Worm (Caenorhabditis elegans) whole organism, young adult: ENCODE results near the gene M01H9.4.

ENCODE experiments used
- B0019.2 ChIP-seq: fragments of 200-800 bp; sonication (Bioruptor generic); conservative IDR thresholded peaks from 2 replicates; pipeline ENCODE4 v1.3.6; 2022; ENCODE audit warnings: missing genetic modification reagents, missing genetic modification characterization, missing compliant biosample characterization
- B0035.1 ChIP-seq: sonication (generic microtip); optimal IDR thresholded peaks from 2 replicates; lab custom pipeline; 2016; ENCODE audit warnings: missing genetic modification characterization, mild to moderate bottlenecking, missing compliant biosample characterization, missing genotype, missing genetic modification reagents
- C06A6.2 ChIP-seq: fragments of 200-800 bp; sonication (Bioruptor generic); conservative IDR thresholded peaks from 2 replicates; pipeline ENCODE4 v1.3.6; 2022; ENCODE audit warnings: missing genetic modification characterization, missing compliant biosample characterization
- F10E7.11 ChIP-seq: sonication (generic microtip); optimal IDR thresholded peaks from 2 replicates; lab custom pipeline; 2017; ENCODE audit warnings: mild to moderate bottlenecking, missing genetic modification characterization, moderate library complexity, missing compliant biosample characterization
- F23B12.7 ChIP-seq: sonication (generic microtip); optimal IDR thresholded peaks from 2 replicates; lab custom pipeline; 2017; ENCODE audit warnings: missing genetic modification characterization, mild to moderate bottlenecking, missing compliant biosample characterization, antibody characterized with exemption, moderate library complexity; ENCODE audit not compliant: insufficient read depth
- F37B4.10 ChIP-seq: fragments of 200-800 bp; sonication (Bioruptor generic); IDR thresholded peaks from 2 replicates; pipeline ENCODE4 v1.3.6; 2022; ENCODE audit warnings: missing genetic modification characterization, missing compliant biosample characterization
- F39B2.1 ChIP-seq: fragments of 200-800 bp; sonication (Bioruptor generic); IDR thresholded peaks from 2 replicates; pipeline ENCODE4 v1.3.6; 2022; ENCODE audit warnings: missing genetic modification reagents, missing genetic modification characterization, missing compliant biosample characterization
- F52B5.7 ChIP-seq: sonication (generic microtip); optimal IDR thresholded peaks from 2 replicates; lab custom pipeline; 2016; ENCODE audit warnings: mild to moderate bottlenecking, missing genetic modification characterization, missing compliant biosample characterization
- Y67H2A.10 ChIP-seq: fragments of 200-800 bp; sonication (Bioruptor generic); conservative IDR thresholded peaks from 2 replicates; pipeline ENCODE4 v1.3.6; 2022; ENCODE audit warnings: missing genetic modification reagents, missing genetic modification characterization, missing compliant biosample characterization
- Y79H2A.3 ChIP-seq: fragments of 200-800 bp; sonication (Bioruptor generic); conservative IDR thresholded peaks from 2 replicates; pipeline ENCODE4 v1.3.6; 2022; ENCODE audit warnings: missing genetic modification reagents, missing genetic modification characterization, missing compliant biosample characterization
- Y95B8A.8 ChIP-seq: fragments of 200-800 bp; sonication (Bioruptor generic); IDR thresholded peaks from 2 replicates; pipeline ENCODE4 v1.3.6; 2022; ENCODE audit warnings: missing genetic modification reagents, missing genetic modification characterization, missing compliant biosample characterization
- akir-1 ChIP-seq: fragments of 200-800 bp; sonication (Bioruptor generic); optimal IDR thresholded peaks from 2 replicates; lab custom pipeline; 2018; ENCODE audit warnings: mild to moderate bottlenecking, missing genetic modification characterization, moderate library complexity, missing compliant biosample characterization
- aptf-3 ChIP-seq: fragments of 200-800 bp; sonication (Bioruptor generic); IDR thresholded peaks from 2 replicates; pipeline ENCODE4 v1.3.6; 2022; ENCODE audit warnings: missing genetic modification characterization, missing compliant biosample characterization
- attf-3 ChIP-seq: fragments of 200-800 bp; sonication (Bioruptor generic); conservative IDR thresholded peaks from 2 replicates; pipeline ENCODE4 v1.3.6; 2022; ENCODE audit warnings: missing genetic modification reagents, missing genetic modification characterization, missing compliant biosample characterization
- attf-5 ChIP-seq: fragments of 200-800 bp; sonication (Bioruptor generic); optimal IDR thresholded peaks from 2 replicates; lab custom pipeline; 2018; ENCODE audit warnings: mild to moderate bottlenecking, missing genetic modification characterization, missing compliant biosample characterization
- attf-6 ChIP-seq: fragments of 200-800 bp; sonication (Bioruptor generic); IDR thresholded peaks from 2 replicates; pipeline ENCODE4 v1.3.6; 2022; ENCODE audit warnings: missing genetic modification reagents, missing genetic modification characterization, missing compliant biosample characterization
- bed-2 ChIP-seq: fragments of 200-800 bp; sonication (Bioruptor generic); IDR thresholded peaks from 2 replicates; pipeline ENCODE4 v1.3.6; 2022; ENCODE audit warnings: missing genetic modification reagents, missing genetic modification characterization, missing compliant biosample characterization
- ceh-58 ChIP-seq: fragments of 200-800 bp; sonication (Bioruptor generic); IDR thresholded peaks from 2 replicates; pipeline ENCODE4 v1.3.6; 2022; ENCODE audit warnings: missing genetic modification characterization, missing compliant biosample characterization
- dox-1 ChIP-seq: fragments of 200-800 bp; sonication (Bioruptor generic); IDR thresholded peaks from 2 replicates; pipeline ENCODE4 v1.3.6; 2022; ENCODE audit warnings: missing genetic modification reagents, missing genetic modification characterization, missing compliant biosample characterization
- egl-18 ChIP-seq: fragments of 200-800 bp; sonication (Bioruptor generic); IDR thresholded peaks from 2 replicates; pipeline ENCODE4 v1.3.6; 2022; ENCODE audit warnings: missing genetic modification reagents, missing genetic modification characterization, missing compliant biosample characterization
- egrh-3 ChIP-seq: fragments of 200-800 bp; sonication (Bioruptor generic); IDR thresholded peaks from 2 replicates; pipeline ENCODE4 v1.3.6; 2022; ENCODE audit warnings: missing genetic modification reagents, missing genetic modification characterization, missing compliant biosample characterization
- ekl-4 ChIP-seq: fragments of 200-800 bp; sonication (Bioruptor generic); IDR thresholded peaks from 2 replicates; pipeline ENCODE4 v1.3.6; 2022; ENCODE audit warnings: missing genetic modification reagents, missing genetic modification characterization, missing compliant biosample characterization
- hmg-1.2 ChIP-seq: fragments of 200-800 bp; sonication (Bioruptor generic); IDR thresholded peaks from 2 replicates; pipeline ENCODE4 v1.3.6; 2022; ENCODE audit warnings: missing genetic modification reagents, missing genetic modification characterization, missing compliant biosample characterization
- lag-1 ChIP-seq: fragments of 200-800 bp; sonication (Bioruptor generic); IDR thresholded peaks from 2 replicates; pipeline ENCODE4 v1.3.6; 2022; ENCODE audit warnings: missing genetic modification reagents, missing genetic modification characterization, missing compliant biosample characterization
- lin-40 ChIP-seq: sonication (generic microtip); optimal IDR thresholded peaks from 2 replicates; lab custom pipeline; 2016; ENCODE audit warnings: missing genetic modification characterization, mild to moderate bottlenecking, missing compliant biosample characterization, missing genotype, missing genetic modification reagents
- lsl-1 ChIP-seq: fragments of 200-800 bp; sonication (Bioruptor generic); optimal IDR thresholded peaks from 2 replicates; lab custom pipeline; 2018; ENCODE audit warnings: mild to moderate bottlenecking, missing genetic modification characterization, moderate library complexity, missing compliant biosample characterization
- madf-6 ChIP-seq: fragments of 200-800 bp; sonication (Bioruptor generic); IDR thresholded peaks from 2 replicates; pipeline ENCODE4 v1.3.6; 2022; ENCODE audit warnings: missing genetic modification reagents, missing genetic modification characterization, missing compliant biosample characterization
- nfya-1 ChIP-seq: sonication (generic microtip); optimal IDR thresholded peaks from 2 replicates; lab custom pipeline; 2017; ENCODE audit warnings: antibody characterized with exemption, missing compliant biosample characterization, missing genetic modification characterization, borderline replicate concordance; ENCODE audit not compliant: insufficient read depth
- nfya-2 ChIP-seq: fragments of 200-800 bp; sonication (Bioruptor generic); IDR thresholded peaks from 2 replicates; pipeline ENCODE4 v1.3.6; 2022; ENCODE audit warnings: missing genetic modification reagents, missing genetic modification characterization, missing compliant biosample characterization
- nfyb-1 ChIP-seq: fragments of 200-800 bp; sonication (Bioruptor generic); IDR thresholded peaks from 2 replicates; pipeline ENCODE4 v1.3.6; 2022; ENCODE audit warnings: missing genetic modification reagents, missing genetic modification characterization, missing compliant biosample characterization
- nhr-80 ChIP-seq: sonication (generic microtip); optimal IDR thresholded peaks from 2 replicates; lab custom pipeline; 2016; ENCODE audit warnings: missing genetic modification characterization, missing compliant biosample characterization
- nhr-90 ChIP-seq: sonication (generic microtip); optimal IDR thresholded peaks from 2 replicates; lab custom pipeline; 2016; ENCODE audit warnings: missing genotype, mild to moderate bottlenecking, missing genetic modification characterization, missing compliant biosample characterization
- pbrm-1 ChIP-seq: fragments of 200-800 bp; sonication (Bioruptor generic); IDR thresholded peaks from 2 replicates; pipeline ENCODE4 v1.3.6; 2022; ENCODE audit warnings: missing genetic modification reagents, missing genetic modification characterization, missing compliant biosample characterization
- snpc-1.3 ChIP-seq: sonication (generic microtip); optimal IDR thresholded peaks from 2 replicates; lab custom pipeline; 2017; ENCODE audit warnings: missing genetic modification characterization, mild to moderate bottlenecking, missing compliant biosample characterization, antibody characterized with exemption, moderate library complexity, missing genotype, missing genetic modification reagents; ENCODE audit not compliant: insufficient read depth
- snpc-4 ChIP-seq, 5 experiments: fragments of 150-350 bp in 1 of 5; sonication (generic microtip) in 4 of 5; optimal IDR thresholded peaks; 2 replicates each; lab custom pipeline; 2014 to 2018; ENCODE audit warnings: missing genetic modification characterization in 5 of 5, missing biosample characterization in 3 of 5, antibody characterized with exemption in 2 of 5, mild to moderate bottlenecking in 2 of 5, missing compliant biosample characterization in 2 of 5, missing genotype in 2 of 5, moderate library complexity in 2 of 5, missing genetic modification reagents in 1 of 5
- tbp1 ChIP-seq: fragments of 200-800 bp; sonication (Bioruptor generic); optimal IDR thresholded peaks from 2 replicates; lab custom pipeline; 2018; ENCODE audit warnings: mild to moderate bottlenecking, missing genetic modification characterization, missing compliant biosample characterization
- tlf-1 ChIP-seq: fragments of 200-800 bp; sonication (Bioruptor generic); optimal IDR thresholded peaks from 2 replicates; lab custom pipeline; 2018; ENCODE audit warnings: mild to moderate bottlenecking, missing genetic modification characterization, missing compliant biosample characterization
- ztf-18 ChIP-seq: sonication (generic microtip); optimal IDR thresholded peaks from 2 replicates; lab custom pipeline; 2016; ENCODE audit warnings: missing genotype, mild to moderate bottlenecking, missing genetic modification characterization, missing compliant biosample characterization
- ztf-28 ChIP-seq: fragments of 200-800 bp; sonication (Bioruptor generic); IDR thresholded peaks from 2 replicates; pipeline ENCODE4 v1.3.6; 2022; ENCODE audit warnings: missing genetic modification reagents, missing genetic modification characterization, missing compliant biosample characterization

Gene M01H9.4

DNA sequence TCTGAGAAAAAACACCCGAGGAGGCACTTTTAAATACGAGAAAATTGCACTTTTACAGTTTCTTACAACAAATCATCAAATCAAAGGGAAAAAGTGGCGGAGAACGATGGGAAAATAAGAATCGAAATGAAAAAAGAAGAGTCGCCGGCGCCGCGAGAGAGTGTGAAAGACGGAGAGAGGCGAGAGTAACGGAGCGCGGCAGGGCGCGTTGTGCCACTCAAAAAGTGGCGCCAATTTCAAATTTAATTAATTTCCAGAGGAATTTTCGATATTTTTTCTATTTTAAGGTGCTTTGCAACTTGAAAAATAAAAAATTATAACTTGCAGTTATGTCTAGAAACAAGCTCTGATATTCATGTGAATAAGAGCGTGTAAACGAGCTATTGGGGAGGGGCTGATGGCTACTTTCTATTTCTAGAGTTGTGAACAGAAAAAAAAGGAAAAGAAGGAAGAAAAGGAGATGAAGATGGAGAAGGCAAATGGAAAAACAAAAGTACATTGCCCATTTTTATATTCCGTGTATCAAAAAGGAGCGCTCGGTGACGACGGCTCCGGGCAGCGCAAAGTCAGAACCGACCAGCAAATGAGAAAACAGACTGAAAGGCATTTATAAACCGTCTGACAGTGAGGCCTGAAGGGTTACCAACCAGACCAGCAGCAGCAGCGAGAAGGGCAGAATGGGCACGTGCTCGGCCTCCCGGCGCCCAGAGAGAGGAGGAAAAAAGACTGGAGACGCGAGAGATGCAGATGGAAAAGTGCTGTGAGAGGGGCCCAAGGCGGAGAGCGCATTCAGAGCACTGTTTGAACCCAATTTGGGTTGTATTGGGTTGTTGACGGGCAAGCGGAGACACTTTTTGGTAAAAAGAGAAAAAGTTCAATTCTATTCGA is 11.6 kb downstream of the M01H9.4 start (continued):
- TF ChIP-seq nhr-80 (tag; lab: Kevin White, UChicago) (peak; percentile 57), ceh-58 (GFP tag; lab: Robert Waterston, UW) (0 out of 2 replicates have a peak, but pooled peaks have one; percentile 5), ztf-18 (tag; lab: Kevin White, UChicago) (no peak), hmg-1.2 (GFP tag; lab: Robert Waterston, UW) (peak; percentile 81), nfyb-1 (GFP tag; lab: Robert Waterston, UW) (peak; percentile 63), F10E7.11 (no peak), lsl-1 (GFP tag; lab: Kevin White, UChicago) (peak; percentile 33), C06A6.2 (GFP tag; lab: Robert Waterston, UW) (no peak), nhr-90 (tag; lab: Kevin White, UChicago) (no peak), attf-5 (GFP tag; lab: Kevin White, UChicago) (peak; percentile 64), Y95B8A.8 (GFP tag; lab: Robert Waterston, UW) (no peak; the same call in 1 of the 2 replicates), F23B12.7 (tag; lab: Kevin White, UChicago) (peak; percentile 10), snpc-4 (GFP tag; optimal IDR thresholded peaks at IDR 0.05; lab: Kevin White, UChicago) (no peak), snpc-4 (tag; optimal IDR thresholded peaks at IDR 0.05; lab: Kevin White, UChicago) (peak in 1 of 4 experiments; percentile 11), F52B5.7 (tag; lab: Kevin White, UChicago) (peak; percentile 47), pbrm-1 (GFP tag; lab: Robert Waterston, UW) (peak; percentile 72; the same call in 1 of the 2 replicates), nfya-1 (tag; lab: Kevin White, UChicago) (no peak), snpc-1.3 (tag; lab: Kevin White, UChicago) (peak; percentile 74), bed-2 (0 out of 2 replicates have a peak, but pooled peaks have one; percentile 22), madf-6 (GFP tag; lab: Robert Waterston, UW) (peak; percentile 53; the same call in 1 of the 2 replicates), aptf-3 (GFP tag; lab: Robert Waterston, UW) (0 out of 2 replicates have a peak, but pooled peaks have one; percentile 34), lag-1 (no peak)

DNA sequence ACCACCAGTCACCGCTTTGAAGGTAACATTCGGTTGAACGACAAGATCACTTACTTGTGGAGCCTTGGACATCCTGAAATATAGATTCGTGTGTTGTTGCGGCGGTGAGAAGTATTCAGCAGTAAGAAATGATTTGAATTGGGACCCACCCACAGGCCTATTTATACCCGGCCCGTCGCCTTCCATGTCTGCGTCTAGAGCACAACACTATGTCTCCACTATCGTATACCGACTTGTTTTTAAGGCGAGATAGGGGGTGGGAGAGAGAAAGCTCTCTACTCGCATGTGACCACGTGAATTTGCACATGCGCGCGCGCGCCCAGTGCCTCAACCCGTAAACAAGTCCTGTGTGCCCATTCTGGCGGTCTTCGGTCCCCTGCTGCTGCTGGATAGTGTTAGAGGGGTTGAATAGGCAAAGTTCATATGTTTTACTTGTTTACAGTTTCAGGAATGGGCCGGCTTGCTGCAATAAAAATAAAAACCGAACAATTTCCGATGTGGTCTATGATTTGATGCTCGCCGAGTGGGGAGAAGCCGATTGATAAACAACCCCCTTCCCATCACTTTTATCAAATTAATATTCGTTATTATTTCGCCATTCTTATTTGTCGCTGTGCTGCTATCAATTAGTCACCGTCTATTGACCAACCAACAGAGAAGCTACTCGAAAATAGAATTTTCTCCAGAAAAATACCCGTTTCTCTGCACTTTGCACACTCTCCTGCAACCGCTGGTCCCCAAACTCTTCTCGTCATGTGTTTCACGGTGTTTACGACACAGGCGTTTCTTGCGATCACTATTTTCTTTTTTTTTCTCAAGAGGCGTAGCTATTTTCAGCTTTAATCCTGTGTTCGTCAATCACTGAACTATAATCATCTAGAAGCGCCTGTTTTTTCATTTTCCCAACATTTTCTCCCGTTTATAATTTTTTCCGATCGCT is 12.7 kb downstream of the M01H9.4 start:
- TF ChIP-seq ztf-28, result 0 out of 2 replicates have a peak, but pooled peaks have one; percentile 24
- peak; percentile 55 for TF ChIP-seq dox-1 (GFP tag; lab: Robert Waterston, UW)
- 0 out of 2 replicates have a peak, but pooled peaks have one; percentile 37 for TF ChIP-seq Y67H2A.10
- TF ChIP-seq lin-40 (tag; lab: Kevin White, UChicago), result peak; percentile 15
- peak; percentile 42 for TF ChIP-seq nhr-80 (tag; lab: Kevin White, UChicago)
- no peak for TF ChIP-seq F39B2.1 (GFP tag; lab: Robert Waterston, UW)
- TF ChIP-seq B0035.1 (tag; lab: Kevin White, UChicago), result no peak
- peak; percentile 24 for TF ChIP-seq attf-5 (GFP tag; lab: Kevin White, UChicago)
- TF ChIP-seq attf-3 (GFP tag; lab: Robert Waterston, UW), result 0 out of 2 replicates have a peak, but pooled peaks have one; percentile 10
- 0 out of 2 replicates have a peak, but pooled peaks have one; percentile 3 for TF ChIP-seq egl-18 (GFP tag; lab: Robert Waterston, UW)
- peak; percentile 76; the same call in 1 of the 2 replicates for TF ChIP-seq nfyb-1 (GFP tag; lab: Robert Waterston, UW)
- TF ChIP-seq F37B4.10 (GFP tag; lab: Robert Waterston, UW), result no peak
- peak; percentile 64 for TF ChIP-seq hmg-1.2 (GFP tag; lab: Robert Waterston, UW)
- TF ChIP-seq tbp1 (GFP tag; lab: Kevin White, UChicago), result peak; percentile 62
- TF ChIP-seq nfya-2 (GFP tag; lab: Robert Waterston, UW), result no peak
- peak; percentile 8; the same call in 1 of the 2 replicates for TF ChIP-seq ekl-4
- TF ChIP-seq B0019.2 (GFP tag; lab: Robert Waterston, UW), result no peak
- peak; percentile 7 for TF ChIP-seq akir-1 (GFP tag; lab: Kevin White, UChicago)
- peak; percentile 43 for TF ChIP-seq ztf-18 (tag; lab: Kevin White, UChicago)
- TF ChIP-seq Y79H2A.3 (GFP tag; lab: Robert Waterston, UW), result 0 out of 2 replicates have a peak, but pooled peaks have one; percentile 8
- TF ChIP-seq egrh-3, result peak; percentile 28; the same call in 1 of the 2 replicates
- TF ChIP-seq snpc-4 (GFP tag; optimal IDR thresholded peaks at IDR 0.05; lab: Kevin White, UChicago), result no peak
- peak in 1 of 4 experiments; percentile 37 for TF ChIP-seq snpc-4 (tag; optimal IDR thresholded peaks at IDR 0.05; lab: Kevin White, UChicago)
- 0 out of 2 replicates have a peak, but pooled peaks have one; percentile 12 for TF ChIP-seq attf-6 (GFP tag; lab: Robert Waterston, UW)
- TF ChIP-seq tlf-1, result peak; percentile 9
